Fruit fly (Drosophila melanogaster): ENCODE results near the gene Hsp27.
A peak's percentile ranks its signal among the peaks of the same experiment; 100 is the strongest.

The Hsp27 gene

DNA sequence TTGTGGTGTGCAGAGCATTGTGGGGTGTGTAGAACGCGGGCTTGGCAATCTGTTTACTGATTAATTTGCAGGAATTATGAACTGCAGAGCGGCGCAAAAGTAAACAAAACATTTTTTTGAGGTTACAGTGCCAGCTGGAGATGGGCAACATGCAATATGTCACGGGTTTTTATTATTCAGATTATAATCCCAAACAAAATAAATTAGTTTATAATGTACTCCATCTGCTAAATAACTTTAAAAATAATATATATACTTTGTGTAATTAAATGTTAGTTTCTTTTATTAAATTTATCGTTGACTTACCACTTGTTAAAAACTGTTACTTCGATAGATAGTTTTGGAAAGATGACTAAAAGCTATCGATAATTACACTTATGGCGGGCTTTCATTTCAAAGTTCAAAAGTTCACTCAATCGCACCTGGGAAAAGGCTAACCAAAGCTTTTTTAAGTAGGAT is 12.9 kb upstream of the Hsp27 start, which contains the start of gene Fdx1 (continued):
- TF ChIP-seq CG3281 (GFP tag; optimal IDR thresholded peaks at IDR 0.05) (peak; percentile 24), Doc3 (GFP tag; IDR thresholded peaks at IDR 0.05; ENCODE audit: partially characterized antibody) (peak; percentile 64), kah (GFP tag; optimal IDR thresholded peaks at IDR 0.05) (no peak), unc-4 (GFP tag; IDR thresholded peaks at IDR 0.05; ENCODE audit: partially characterized antibody) (peak; percentile 70), CG6254 (GFP tag; optimal IDR thresholded peaks at IDR 0.05) (no peak), shn (GFP tag; optimal IDR thresholded peaks at IDR 0.05) (no peak), pan (optimal IDR thresholded peaks at IDR 0.05) (no peak), pan (GFP tag; optimal IDR thresholded peaks at IDR 0.05 in 1 of 2, IDR thresholded peaks at IDR 0.05 in 1 of 2) (peak in 1 of 2 experiments; percentile 15), fru (optimal IDR thresholded peaks at IDR 0.05) (no peak), Hand (GFP tag; optimal IDR thresholded peaks at IDR 0.05) (no peak), lov (optimal IDR thresholded peaks at IDR 0.05) (no peak), lov (GFP tag; IDR thresholded peaks at IDR 0.05) (no peak), ind (GFP tag; optimal IDR thresholded peaks at IDR 0.05) (peak; percentile 47), CG15479 (GFP tag; optimal IDR thresholded peaks at IDR 0.05) (no peak), cad (GFP tag; optimal IDR thresholded peaks at IDR 0.05) (no peak), dmrt99B (tag; optimal IDR thresholded peaks at IDR 0.05) (no peak), stc (GFP tag; IDR thresholded peaks at IDR 0.05) (no peak), CG2120 (GFP tag; optimal IDR thresholded peaks at IDR 0.05) (peak; percentile 66), CG6765 (GFP tag; optimal IDR thresholded peaks at IDR 0.05) (no peak), mam (GFP tag; optimal IDR thresholded peaks at IDR 0.05) (peak; percentile 25), ftz-f1 (GFP tag; optimal IDR thresholded peaks at IDR 0.05) (no peak), wek (GFP tag; optimal IDR thresholded peaks at IDR 0.05) (no peak), vvl (GFP tag; IDR thresholded peaks at IDR 0.05) (peak; percentile 20; the same call in 1 of the 2 replicates), zfh2 (GFP tag; optimal IDR thresholded peaks at IDR 0.05) (peak; percentile 12), CG10366 (GFP tag; IDR thresholded peaks at IDR 0.05) (no peak), sd (tag; optimal IDR thresholded peaks at IDR 0.05) (no peak), sug (tag; optimal IDR thresholded peaks at IDR 0.05) (peak; percentile 61), CTCF (GFP tag; optimal IDR thresholded peaks at IDR 0.05) (no peak), CG9215 (GFP tag; IDR thresholded peaks at IDR 0.05) (no peak), CG10654 (GFP tag; optimal IDR thresholded peaks at IDR 0.05) (no peak), CG17361 (GFP tag; IDR thresholded peaks at IDR 0.05) (0 out of 3 replicates have a peak, but pooled peaks have one; percentile 48), oc (tag; optimal IDR thresholded peaks at IDR 0.05) (no peak), chm (GFP tag; IDR thresholded peaks at IDR 0.05) (no peak), phol (tag; optimal IDR thresholded peaks at IDR 0.05) (peak; percentile 36), twi (tag; optimal IDR thresholded peaks at IDR 0.05) (no peak), vfl (GFP tag; optimal IDR thresholded peaks at IDR 0.05) (no peak), zen (tag; optimal IDR thresholded peaks at IDR 0.05) (no peak), toy (GFP tag; IDR thresholded peaks at IDR 0.05) (no peak), so (GFP tag; IDR thresholded peaks at IDR 0.05) (0 out of 3 replicates have a peak, but pooled peaks have one; percentile 27), dmrt11E (tag; optimal IDR thresholded peaks at IDR 0.05) (no peak), E2f1 (GFP tag; IDR thresholded peaks at IDR 0.05) (0 out of 2 replicates have a peak, but pooled peaks have one; percentile 22), ems (GFP tag; optimal IDR thresholded peaks at IDR 0.05) (no peak), prd (optimal IDR thresholded peaks at IDR 0.05) (no peak), prd (GFP tag; IDR thresholded peaks at IDR 0.05) (0 out of 3 replicates have a peak, but pooled peaks have one; percentile 33), az2 (GFP tag; optimal IDR thresholded peaks at IDR 0.05) (peak; percentile 35), CG12071 (GFP tag; optimal IDR thresholded peaks at IDR 0.05) (no peak), insv (GFP tag; optimal IDR thresholded peaks at IDR 0.05) (no peak), CG7271 (tag; optimal IDR thresholded peaks at IDR 0.05) (no peak), CG7556 (GFP tag; optimal IDR thresholded peaks at IDR 0.05) (peak; percentile 8), CG14667 (GFP tag; IDR thresholded peaks at IDR 0.05) (no peak), CG11695 (GFP tag; IDR thresholded peaks at IDR 0.05) (0 out of 3 replicates have a peak, but pooled peaks have one; percentile 22), Nf-YA (GFP tag; IDR thresholded peaks at IDR 0.05) (no peak), kay (GFP tag; optimal IDR thresholded peaks at IDR 0.05) (no peak)
